Worm (Caenorhabditis elegans) whole organism, early embryonic: ENCODE data around the gene C01G10.6.

Experiments
- aly-1 ChIP-seq: sonication (generic microtip); optimal IDR thresholded peaks from 2 replicates; lab custom pipeline; 2016; ENCODE audit warnings: missing genetic modification characterization, missing compliant biosample characterization
- ama-1 ChIP-seq: fragments of 150-350 bp; optimal IDR thresholded peaks from 2 replicates; lab custom pipeline; 2014
- flt-1 ChIP-seq: fragments of 200-800 bp; sonication (Bioruptor generic); IDR thresholded peaks from 2 replicates; pipeline ENCODE4 v1.3.6; 2022; ENCODE audit warnings: missing genetic modification characterization, missing compliant biosample characterization
- sea-1 ChIP-seq: fragments of 200-800 bp; sonication (Bioruptor generic); conservative IDR thresholded peaks from 2 replicates; pipeline ENCODE4 v1.3.6; 2022; ENCODE audit warnings: missing genetic modification characterization, missing compliant biosample characterization
- tra-4 ChIP-seq: sonication (generic microtip); optimal IDR thresholded peaks from 2 replicates; lab custom pipeline; 2017; ENCODE audit warnings: missing genetic modification characterization, missing compliant biosample characterization

ce11 chrV:15058965-15059364, 28.5 kb upstream of the C01G10.6 start:
- TF ChIP-seq tra-4 (tag; lab: Kevin White, UChicago) (no peak), flt-1 (GFP tag; lab: Robert Waterston, UW) (no peak), sea-1 (GFP tag; lab: Robert Waterston, UW) (no peak), ama-1 (lab: Kevin White, UChicago) (no peak), aly-1 (no peak)
